Worm (Caenorhabditis elegans) whole organism, L4 larva: ENCODE results near the gene F44E2.4.

Experiments
- F26F4.8 ChIP-seq: fragments of 200-800 bp; sonication (Bioruptor generic); conservative IDR thresholded peaks from 2 replicates; pipeline ENCODE4 v1.3.6; 2022; ENCODE audit warnings: missing genetic modification characterization, missing compliant biosample characterization
- F37D6.2 ChIP-seq: sonication (generic microtip); optimal IDR thresholded peaks from 2 replicates; lab custom pipeline; 2016; ENCODE audit warnings: mild to moderate bottlenecking, missing genetic modification characterization, missing compliant biosample characterization
- F44E2.7 ChIP-seq: fragments of 200-800 bp; sonication (Bioruptor generic); IDR thresholded peaks from 2 replicates; pipeline ENCODE4 v2.1.2; 2022; ENCODE audit warnings: missing genetic modification characterization, missing compliant biosample characterization
- Y105C5A.15 ChIP-seq: fragments of 200-800 bp; sonication (Bioruptor generic); IDR thresholded peaks from 2 replicates; pipeline ENCODE4 v1.3.6; 2022; ENCODE audit warnings: missing genetic modification characterization, missing compliant biosample characterization
- aha-1 ChIP-seq: fragments of 150-350 bp; peaks from one replicate; lab custom pipeline; 2014; ENCODE audit warnings: missing biosample characterization, missing genetic modification characterization
- ama-1 ChIP-seq: fragments of 150-350 bp; optimal IDR thresholded peaks from 2 replicates; lab custom pipeline; 2014; ENCODE audit warnings: inconsistent platforms, mixed read lengths
- attf-4 ChIP-seq: sonication (generic microtip); optimal IDR thresholded peaks from 3 replicates; lab custom pipeline; 2017; ENCODE audit warnings: missing biosample characterization, missing genetic modification characterization
- cey-2 ChIP-seq: sonication (generic microtip); optimal IDR thresholded peaks from 3 replicates; lab custom pipeline; 2017; ENCODE audit warnings: missing genetic modification characterization, mild to moderate bottlenecking, missing compliant biosample characterization, antibody characterized with exemption, borderline replicate concordance; ENCODE audit not compliant: insufficient read depth
- daf-12 ChIP-seq: fragments of 150-350 bp; optimal IDR thresholded peaks from 2 replicates; lab custom pipeline; 2014; ENCODE audit warnings: missing biosample characterization, missing genetic modification reagents, missing genetic modification characterization
- dmd-8 ChIP-seq: fragments of 200-800 bp; sonication (Bioruptor generic); IDR thresholded peaks from 2 replicates; pipeline ENCODE4 v1.3.6; 2022; ENCODE audit warnings: missing genetic modification characterization, missing compliant biosample characterization
- dpl-1 ChIP-seq: fragments of 150-350 bp; optimal IDR thresholded peaks from 2 replicates; lab custom pipeline; 2014; ENCODE audit warnings: missing biosample characterization, missing genetic modification reagents, missing genetic modification characterization
- dve-1 ChIP-seq: sonication (generic microtip); optimal IDR thresholded peaks from 2 replicates; lab custom pipeline; 2017; ENCODE audit warnings: antibody characterized with exemption, mild to moderate bottlenecking, missing genetic modification characterization, missing compliant biosample characterization; ENCODE audit not compliant: insufficient read depth
- egl-43 ChIP-seq: fragments of 200-800 bp; sonication (Bioruptor generic); IDR thresholded peaks from 2 replicates; pipeline ENCODE4 v1.3.6; 2022; ENCODE audit warnings: missing genetic modification reagents, missing genetic modification characterization, missing compliant biosample characterization
- hif-1 ChIP-seq, 2 experiments: sonication (generic microtip); optimal IDR thresholded peaks; 2 replicates each; lab custom pipeline; 2016 to 2017; ENCODE audit warnings: missing compliant biosample characterization in 2 of 2, missing genetic modification characterization in 2 of 2, missing genetic modification reagents in 2 of 2, missing genotype in 2 of 2, mild to moderate bottlenecking in 1 of 2
- hlh-30 ChIP-seq: sonication (generic microtip); optimal IDR thresholded peaks from 2 replicates; lab custom pipeline; 2017; ENCODE audit warnings: antibody characterized with exemption, mild to moderate bottlenecking, missing genetic modification characterization, missing compliant biosample characterization; ENCODE audit not compliant: insufficient read depth
- hmg-1.1 ChIP-seq: fragments of 200-800 bp; sonication (Bioruptor generic); IDR thresholded peaks from 2 replicates; pipeline ENCODE4 v1.3.6; 2022; ENCODE audit warnings: missing genetic modification reagents, missing genetic modification characterization, missing compliant biosample characterization
- lim-7 ChIP-seq: fragments of 200-800 bp; sonication (Bioruptor generic); IDR thresholded peaks from 2 replicates; pipeline ENCODE4 v1.3.6; 2022; ENCODE audit warnings: missing genetic modification characterization, missing compliant biosample characterization
- lin-13 ChIP-seq: fragments of 150-350 bp; optimal IDR thresholded peaks from 2 replicates; lab custom pipeline; 2014; ENCODE audit warnings: missing biosample characterization, missing genetic modification reagents, missing genetic modification characterization
- lin-38 ChIP-seq: fragments of 200-800 bp; sonication (Bioruptor generic); IDR thresholded peaks from 2 replicates; pipeline ENCODE4 v1.3.6; 2022; ENCODE audit warnings: missing genetic modification reagents, missing genetic modification characterization, missing compliant biosample characterization
- lsy-2 ChIP-seq, 2 experiments: fragments of 150-350 bp in 1 of 2; sonication (generic microtip) in 1 of 2; optimal IDR thresholded peaks; 2 replicates each; lab custom pipeline; 2014 to 2017; ENCODE audit warnings: missing biosample characterization in 2 of 2, missing genetic modification characterization in 2 of 2
- madf-5 ChIP-seq, 2 experiments: fragments of 200-800 bp; sonication (Bioruptor generic); IDR thresholded peaks; 2 replicates each; pipeline ENCODE4 v1.3.6; 2022; ENCODE audit warnings: missing compliant biosample characterization in 2 of 2, missing genetic modification characterization in 2 of 2
- mdt-29 ChIP-seq: fragments of 200-800 bp; sonication (Bioruptor generic); IDR thresholded peaks from 2 replicates; pipeline ENCODE4 v1.3.6; 2022; ENCODE audit warnings: missing genetic modification reagents, missing genetic modification characterization, missing compliant biosample characterization
- mep-1 ChIP-seq: fragments of 150-350 bp; sonication (generic microtip); optimal IDR thresholded peaks from 3 replicates; lab custom pipeline; 2014; ENCODE audit warnings: missing biosample characterization, missing genetic modification characterization
- mes-2 ChIP-seq: sonication (generic microtip); optimal IDR thresholded peaks from 2 replicates; lab custom pipeline; 2016; ENCODE audit warnings: missing genotype, mild to moderate bottlenecking, missing genetic modification characterization, missing compliant biosample characterization; ENCODE audit not compliant: poor library complexity, severe bottlenecking
- nhr-111 ChIP-seq: fragments of 200-800 bp; sonication (Bioruptor generic); optimal IDR thresholded peaks from 2 replicates; lab custom pipeline; 2018; ENCODE audit warnings: mild to moderate bottlenecking, missing genetic modification characterization, missing compliant biosample characterization
- nhr-28 ChIP-seq: fragments of 150-350 bp; optimal IDR thresholded peaks from 2 replicates; lab custom pipeline; 2014; ENCODE audit warnings: missing biosample characterization, missing genetic modification characterization
- nhr-77 ChIP-seq: fragments of 150-350 bp; optimal IDR thresholded peaks from 2 replicates; lab custom pipeline; 2014; ENCODE audit warnings: missing biosample characterization, missing genetic modification characterization
- pqm-1 ChIP-seq: sonication (generic microtip); optimal IDR thresholded peaks from 2 replicates; lab custom pipeline; 2017; ENCODE audit warnings: missing biosample characterization, missing genetic modification characterization
- rbr-2 ChIP-seq: sonication (generic microtip); optimal IDR thresholded peaks from 2 replicates; lab custom pipeline; 2016; ENCODE audit warnings: missing genotype, missing genetic modification characterization, missing compliant biosample characterization
- snpc-1.2 ChIP-seq: fragments of 200-800 bp; sonication (Bioruptor generic); IDR thresholded peaks from 2 replicates; pipeline ENCODE4 v1.3.6; 2022; ENCODE audit warnings: missing genetic modification reagents, missing genetic modification characterization, missing compliant biosample characterization
- unc-62 ChIP-seq, 3 experiments: fragments of 150-350 bp in 1 of 3; sonication (generic microtip); optimal IDR thresholded peaks in 2 of 3; peaks in 1 of 3; 1 replicate in 1 of 3; 2 replicates in 2 of 3; lab custom pipeline; 2014 to 2017; ENCODE audit warnings: missing biosample characterization in 3 of 3, missing genetic modification characterization in 3 of 3, missing genetic modification reagents in 3 of 3, missing genotype in 1 of 3
- vab-7 ChIP-seq: fragments of 200-800 bp; sonication (Bioruptor generic); IDR thresholded peaks from 2 replicates; pipeline ENCODE4 v1.3.6; 2022; ENCODE audit warnings: missing genetic modification reagents, missing genetic modification characterization, missing compliant biosample characterization
- zip-11 ChIP-seq: fragments of 200-800 bp; sonication (Bioruptor generic); IDR thresholded peaks from 2 replicates; pipeline ENCODE4 v1.3.6; 2022; ENCODE audit warnings: missing genetic modification characterization, missing compliant biosample characterization

F44E2.4 gene

ce11 chrIII:8849507-8849906 is 11.3 kb upstream of the F44E2.4 start, which contains the start of gene F44E2.8 (continued):
- TF ChIP-seq F26F4.8 (no peak), hif-1 (tag; optimal IDR thresholded peaks at IDR 0.05; lab: Kevin White, UChicago) (no peak), nhr-77 (tag; lab: Kevin White, UChicago) (no peak), lin-13 (no peak), nhr-111 (GFP tag; lab: Kevin White, UChicago) (no peak), mep-1 (tag; lab: Kevin White, UChicago) (no peak), zip-11 (GFP tag; lab: Robert Waterston, UW) (no peak), vab-7 (GFP tag; lab: Robert Waterston, UW) (no peak)

- TF ChIP-seq lsy-2 (tag; optimal IDR thresholded peaks at IDR 0.05; lab: Kevin White, UChicago) (no peak), hmg-1.1 (GFP tag; lab: Robert Waterston, UW) (no peak), F37D6.2 (no peak), lim-7 (GFP tag; lab: Robert Waterston, UW) (no peak), ama-1 (lab: Kevin White, UChicago) (no peak), dmd-8 (GFP tag; lab: Robert Waterston, UW) (no peak)
Observed at ce11 chrIII:8848372-8848771, 10.1 kb upstream of the F44E2.4 start, which contains the start of gene F44E2.7. TSS of gene F44E2.7 (minus strand) at chrIII:8848472.

- peak; percentile 38 for TF ChIP-seq dve-1
- TF ChIP-seq dmd-8 (GFP tag; lab: Robert Waterston, UW): no peak
- peak; percentile 95 for TF ChIP-seq lin-38 (GFP tag; lab: Robert Waterston, UW)
- peak; percentile 84 for TF ChIP-seq mes-2 (tag; lab: Kevin White, UChicago)
- no peak for TF ChIP-seq mdt-29 (GFP tag; lab: Robert Waterston, UW)
- TF ChIP-seq pqm-1 (tag; lab: Kevin White, UChicago): peak; percentile 0
- peak in 1 of 2 experiments; percentile 82 for TF ChIP-seq lsy-2 (tag; optimal IDR thresholded peaks at IDR 0.05; lab: Kevin White, UChicago)
- TF ChIP-seq rbr-2 (tag; lab: Kevin White, UChicago): peak; percentile 42
- peak; percentile 39 for TF ChIP-seq mep-1 (tag; lab: Kevin White, UChicago)
- no peak for TF ChIP-seq attf-4
- peak; percentile 34 for TF ChIP-seq nhr-28
- no peak for TF ChIP-seq hif-1 (tag; optimal IDR thresholded peaks at IDR 0.05; lab: Kevin White, UChicago)
- peak; percentile 35 for TF ChIP-seq hlh-30
- no peak for TF ChIP-seq madf-5 (GFP tag; IDR thresholded peaks at IDR 0.05; lab: Robert Waterston, UW)
- TF ChIP-seq dpl-1 (GFP tag; lab: Kevin White, UChicago): peak; percentile 74
Observed at ce11 chrIII:8847722-8848121, 9.5 kb upstream of the F44E2.4 start.

ce11 chrIII:8845114-8845513 is 6.9 kb upstream of the F44E2.4 start, which contains the start of gene F44E2.6:
TSS of gene F44E2.6 (minus strand) at chrIII:8845214.
- no peak for TF ChIP-seq snpc-1.2

ce11 chrIII:8844137-8844536 is 5.9 kb upstream of the F44E2.4 start:
- no peak for TF ChIP-seq lsy-2 (tag; optimal IDR thresholded peaks at IDR 0.05; lab: Kevin White, UChicago)
- no peak for TF ChIP-seq F44E2.7
- TF ChIP-seq aha-1 (tag; lab: Kevin White, UChicago): no peak
- no peak for TF ChIP-seq cey-2 (tag; lab: Kevin White, UChicago)
- TF ChIP-seq egl-43 (GFP tag; lab: Robert Waterston, UW): no peak
- TF ChIP-seq daf-12: no peak
- no peak for TF ChIP-seq Y105C5A.15 (GFP tag; lab: Robert Waterston, UW)

- TF ChIP-seq F37D6.2: no peak
- peak in 1 of 2 experiments; percentile 83 for TF ChIP-seq unc-62 (GFP tag; optimal IDR thresholded peaks at IDR 0.05 in 1 of 2; lab: Kevin White, UChicago)
- no peak for TF ChIP-seq unc-62 (tag; optimal IDR thresholded peaks at IDR 0.05; lab: Kevin White, UChicago)
Observed at ce11 chrIII:8839813-8840212, 1.6 kb upstream of the F44E2.4 start.
